Worm (Caenorhabditis elegans): Measurements from ENCODE around the gene C09H10.5.

DNA sequence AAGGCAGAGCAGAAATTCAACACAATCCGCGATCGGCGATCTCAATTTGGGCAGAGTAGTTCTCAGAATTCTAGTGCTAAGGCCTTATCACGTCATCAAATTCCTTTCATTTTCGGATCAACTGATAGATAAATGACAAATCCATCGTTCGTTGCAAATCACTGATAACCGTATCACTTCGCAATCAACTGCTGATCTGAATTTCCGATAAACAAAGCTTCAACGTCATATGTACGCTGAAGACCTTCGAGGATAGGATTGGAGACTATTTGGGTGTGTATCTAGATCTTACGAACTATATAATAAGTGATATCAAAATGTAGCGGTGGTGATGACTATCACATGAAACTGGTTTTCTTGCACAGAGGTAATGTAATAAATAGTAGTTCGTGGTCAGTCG is 46.3 kb downstream of the C09H10.5 start:
- no peak for TF ChIP-seq die-1 (tag; optimal IDR thresholded peaks at IDR 0.05)
- no peak for TF ChIP-seq somi-1 (GFP tag; optimal IDR thresholded peaks at IDR 0.05)
- TF ChIP-seq zfh-2 (GFP tag; conservative IDR thresholded peaks at IDR 0.05): no peak
- no peak for TF ChIP-seq snpc-1.3 (tag; optimal IDR thresholded peaks at IDR 0.05; ENCODE audit: insufficient read depth)
- no peak for TF ChIP-seq nhr-27 (tag; optimal IDR thresholded peaks at IDR 0.05)
